Fruit fly (Drosophila melanogaster) Kc167 (cell line): ENCODE data around the gene CG1544.

Source experiments
- Myc ChIP-seq: fragments of >200 bp; optimal IDR thresholded peaks from 2 replicates; lab custom pipeline; 2017; ENCODE audit warnings: missing external identifiers
- Sin3A ChIP-seq: fragments of >200 bp; optimal IDR thresholded peaks from 2 replicates; lab custom pipeline; 2018; ENCODE audit warnings: missing external identifiers
- insv ChIP-seq: fragments of >200 bp; optimal IDR thresholded peaks from 3 replicates; lab custom pipeline; 2018; ENCODE audit warnings: missing external identifiers
- psq ChIP-seq: fragments of >200 bp; optimal IDR thresholded peaks from 2 replicates; lab custom pipeline; 2017; ENCODE audit warnings: missing external identifiers
- ttk ChIP-seq: sonication (Bioruptor generic); optimal IDR thresholded peaks from 2 replicates; lab custom pipeline; 2017; ENCODE audit warnings: missing external identifiers

- TF ChIP-seq insv (lab: Kevin White, UChicago): no peak
- TF ChIP-seq Myc (lab: Kevin White, UChicago): no peak
- TF ChIP-seq ttk (lab: Kevin White, UChicago): no peak
- no peak for TF ChIP-seq psq
- TF ChIP-seq Sin3A: no peak
Observed at dm6 chr3R:31215830-31216229, 19.1 kb downstream of the CG1544 start, which contains the start of gene CG15561.
